Worm (Caenorhabditis elegans) whole organism, L4 larva: ENCODE measurements around the gene Y34F4.3.

Source experiments
- F10B5.3 ChIP-seq: sonication (generic microtip); optimal IDR thresholded peaks from 2 replicates; lab custom pipeline; 2016; ENCODE audit warnings: mild to moderate bottlenecking, missing genetic modification characterization, missing compliant biosample characterization
- T20F7.1 ChIP-seq: fragments of 200-800 bp; sonication (Bioruptor generic); optimal IDR thresholded peaks from 2 replicates; lab custom pipeline; 2018; ENCODE audit warnings: mild to moderate bottlenecking, missing genetic modification characterization, missing compliant biosample characterization
- T26A8.4 ChIP-seq: fragments of 200-800 bp; sonication (Bioruptor generic); IDR thresholded peaks from 2 replicates; pipeline ENCODE4 v1.3.6; 2022; ENCODE audit warnings: missing genetic modification characterization, missing compliant biosample characterization
- Y75B8A.6 ChIP-seq: fragments of 200-800 bp; sonication (Bioruptor generic); IDR thresholded peaks from 2 replicates; pipeline ENCODE4 v1.3.6; 2022; ENCODE audit warnings: missing genetic modification reagents, missing genetic modification characterization, missing compliant biosample characterization
- ZK337.2 ChIP-seq: fragments of 200-800 bp; sonication (Bioruptor generic); IDR thresholded peaks from 2 replicates; pipeline ENCODE4 v1.3.6; 2022; ENCODE audit warnings: missing genetic modification reagents, missing genetic modification characterization, missing compliant biosample characterization
- ama-1 ChIP-seq: fragments of 150-350 bp; optimal IDR thresholded peaks from 2 replicates; lab custom pipeline; 2014; ENCODE audit warnings: inconsistent platforms, mixed read lengths
- ceh-28 ChIP-seq: fragments of 150-350 bp; optimal IDR thresholded peaks from 2 replicates; lab custom pipeline; 2014; ENCODE audit warnings: missing biosample characterization, missing genetic modification reagents, missing genetic modification characterization
- ceh-32 ChIP-seq: sonication (generic microtip); optimal IDR thresholded peaks from 2 replicates; lab custom pipeline; 2016; ENCODE audit warnings: mild to moderate bottlenecking, missing genetic modification characterization, missing compliant biosample characterization; ENCODE audit not compliant: poor library complexity
- cey-2 ChIP-seq: sonication (generic microtip); optimal IDR thresholded peaks from 3 replicates; lab custom pipeline; 2017; ENCODE audit warnings: missing genetic modification characterization, mild to moderate bottlenecking, missing compliant biosample characterization, antibody characterized with exemption, borderline replicate concordance; ENCODE audit not compliant: insufficient read depth
- daf-12 ChIP-seq: fragments of 150-350 bp; optimal IDR thresholded peaks from 2 replicates; lab custom pipeline; 2014; ENCODE audit warnings: missing biosample characterization, missing genetic modification reagents, missing genetic modification characterization
- daf-16 ChIP-seq, 3 experiments: sonication (generic microtip); optimal IDR thresholded peaks; 2 replicates each; lab custom pipeline; 2016 to 2017; ENCODE audit warnings: missing genetic modification characterization in 3 of 3, missing genetic modification reagents in 3 of 3, mild to moderate bottlenecking in 2 of 3, missing compliant biosample characterization in 2 of 3, missing biosample characterization in 1 of 3, moderate library complexity in 1 of 3
- dmd-6 ChIP-seq: fragments of 200-800 bp; sonication (Bioruptor generic); IDR thresholded peaks from 2 replicates; pipeline ENCODE4 v1.3.6; 2022; ENCODE audit warnings: missing genetic modification reagents, missing genetic modification characterization, missing compliant biosample characterization
- dmd-8 ChIP-seq: fragments of 200-800 bp; sonication (Bioruptor generic); IDR thresholded peaks from 2 replicates; pipeline ENCODE4 v1.3.6; 2022; ENCODE audit warnings: missing genetic modification characterization, missing compliant biosample characterization
- dmd-9 ChIP-seq: fragments of 200-800 bp; sonication (Bioruptor generic); IDR thresholded peaks from 2 replicates; pipeline ENCODE4 v1.3.6; 2022; ENCODE audit warnings: missing genetic modification reagents, missing genetic modification characterization, missing compliant biosample characterization
- dpl-1 ChIP-seq: fragments of 150-350 bp; optimal IDR thresholded peaks from 2 replicates; lab custom pipeline; 2014; ENCODE audit warnings: missing biosample characterization, missing genetic modification reagents, missing genetic modification characterization
- duxl-1 ChIP-seq: sonication (generic microtip); optimal IDR thresholded peaks from 2 replicates; lab custom pipeline; 2016; ENCODE audit warnings: mild to moderate bottlenecking, missing genetic modification characterization, moderate library complexity, missing compliant biosample characterization; ENCODE audit not compliant: poor library complexity
- dve-1 ChIP-seq: sonication (generic microtip); optimal IDR thresholded peaks from 2 replicates; lab custom pipeline; 2017; ENCODE audit warnings: antibody characterized with exemption, mild to moderate bottlenecking, missing genetic modification characterization, missing compliant biosample characterization; ENCODE audit not compliant: insufficient read depth
- fos-1 ChIP-seq: fragments of 150-350 bp; optimal IDR thresholded peaks from 2 replicates; lab custom pipeline; 2014; ENCODE audit warnings: missing biosample characterization, missing genetic modification characterization
- hlh-30 ChIP-seq: sonication (generic microtip); optimal IDR thresholded peaks from 2 replicates; lab custom pipeline; 2017; ENCODE audit warnings: antibody characterized with exemption, mild to moderate bottlenecking, missing genetic modification characterization, missing compliant biosample characterization; ENCODE audit not compliant: insufficient read depth
- jun-1 ChIP-seq: fragments of 150-350 bp; optimal IDR thresholded peaks from 2 replicates; lab custom pipeline; 2014; ENCODE audit warnings: missing biosample characterization, missing genetic modification reagents, missing genetic modification characterization
- lsy-2 ChIP-seq, 2 experiments: fragments of 150-350 bp in 1 of 2; sonication (generic microtip) in 1 of 2; optimal IDR thresholded peaks; 2 replicates each; lab custom pipeline; 2014 to 2017; ENCODE audit warnings: missing biosample characterization in 2 of 2, missing genetic modification characterization in 2 of 2
- madf-9 ChIP-seq: fragments of 200-800 bp; sonication (Bioruptor generic); conservative IDR thresholded peaks from 2 replicates; pipeline ENCODE4 v1.3.6; 2022; ENCODE audit warnings: missing genetic modification reagents, missing genetic modification characterization, missing compliant biosample characterization
- nhr-42 ChIP-seq: fragments of 200-800 bp; sonication (Bioruptor generic); IDR thresholded peaks from 2 replicates; pipeline ENCODE4 v1.3.6; 2022; ENCODE audit warnings: missing genetic modification characterization, missing compliant biosample characterization
- nhr-6 ChIP-seq: fragments of 150-350 bp; optimal IDR thresholded peaks from 2 replicates; lab custom pipeline; 2014; ENCODE audit warnings: missing biosample characterization, missing genetic modification characterization
- pqm-1 ChIP-seq: sonication (generic microtip); optimal IDR thresholded peaks from 2 replicates; lab custom pipeline; 2017; ENCODE audit warnings: missing biosample characterization, missing genetic modification characterization
- sdz-12 ChIP-seq: fragments of 200-800 bp; sonication (Bioruptor generic); optimal IDR thresholded peaks from 2 replicates; lab custom pipeline; 2018; ENCODE audit warnings: mild to moderate bottlenecking, missing genetic modification characterization, missing compliant biosample characterization
- snpc-4 ChIP-seq: fragments of 150-350 bp; optimal IDR thresholded peaks from 2 replicates; lab custom pipeline; 2014; ENCODE audit warnings: missing biosample characterization, missing genetic modification characterization
- spr-3 ChIP-seq: fragments of 200-800 bp; sonication (Bioruptor generic); optimal IDR thresholded peaks from 2 replicates; lab custom pipeline; 2018; ENCODE audit warnings: mild to moderate bottlenecking, missing genetic modification characterization, missing compliant biosample characterization
- unc-62 ChIP-seq, 3 experiments: fragments of 150-350 bp in 1 of 3; sonication (generic microtip); optimal IDR thresholded peaks in 2 of 3; peaks in 1 of 3; 1 replicate in 1 of 3; 2 replicates in 2 of 3; lab custom pipeline; 2014 to 2017; ENCODE audit warnings: missing biosample characterization in 3 of 3, missing genetic modification characterization in 3 of 3, missing genetic modification reagents in 3 of 3, missing genotype in 1 of 3
- zag-1 ChIP-seq: fragments of 150-350 bp; optimal IDR thresholded peaks from 2 replicates; lab custom pipeline; 2014; ENCODE audit warnings: missing biosample characterization, missing genetic modification characterization
- zfp-2 ChIP-seq: sonication (generic microtip); optimal IDR thresholded peaks from 2 replicates; lab custom pipeline; 2016; ENCODE audit warnings: mild to moderate bottlenecking, missing genetic modification characterization, missing compliant biosample characterization
- zip-2 ChIP-seq: fragments of 150-350 bp; optimal IDR thresholded peaks from 2 replicates; lab custom pipeline; 2014; ENCODE audit warnings: missing biosample characterization, missing genetic modification characterization
- ztf-11 ChIP-seq: fragments of 150-350 bp; optimal IDR thresholded peaks from 2 replicates; lab custom pipeline; 2014; ENCODE audit warnings: missing biosample characterization, missing genetic modification characterization

The Y34F4.3 gene

ce11 chrIII:1002510-1002909 is 13.5 kb downstream of the Y34F4.3 start, which contains the start of gene clec-150 (continued):
- TF ChIP-seq dve-1, result peak; percentile 93

ce11 chrIII:1001297-1001696 is 14.7 kb downstream of the Y34F4.3 start, which contains the start of gene R06B10.7:
Gene R06B10.7 (minus strand): TSS chrIII:1001397.
- TF ChIP-seq dmd-6 (no peak), daf-16 (GFP tag; optimal IDR thresholded peaks at IDR 0.05; lab: Kevin White, UChicago) (no peak), daf-16 (tag; optimal IDR thresholded peaks at IDR 0.05; lab: Kevin White, UChicago) (no peak), jun-1 (tag; lab: Kevin White, UChicago) (no peak), T26A8.4 (GFP tag; lab: Robert Waterston, UW) (no peak), Y75B8A.6 (GFP tag; lab: Robert Waterston, UW) (no peak), cey-2 (tag; lab: Kevin White, UChicago) (no peak), duxl-1 (tag; lab: Kevin White, UChicago) (no peak), nhr-6 (tag; lab: Kevin White, UChicago) (no peak), lsy-2 (tag; optimal IDR thresholded peaks at IDR 0.05; lab: Kevin White, UChicago) (no peak), ceh-32 (tag; lab: Kevin White, UChicago) (no peak), T20F7.1 (GFP tag; lab: Kevin White, UChicago) (no peak), dmd-9 (no peak), madf-9 (GFP tag; lab: Robert Waterston, UW) (no peak), ZK337.2 (GFP tag; lab: Robert Waterston, UW) (no peak), sdz-12 (GFP tag; lab: Kevin White, UChicago) (no peak), spr-3 (GFP tag; lab: Kevin White, UChicago) (no peak), dmd-8 (GFP tag; lab: Robert Waterston, UW) (no peak), snpc-4 (no peak), dve-1 (no peak)

ce11 chrIII:998855-999254 is 17.1 kb downstream of the Y34F4.3 start:
- peak; percentile 66 for TF ChIP-seq ceh-28 (tag; lab: Kevin White, UChicago)
- no peak for TF ChIP-seq F10B5.3 (tag; lab: Kevin White, UChicago)
- no peak for TF ChIP-seq ztf-11

DNA sequence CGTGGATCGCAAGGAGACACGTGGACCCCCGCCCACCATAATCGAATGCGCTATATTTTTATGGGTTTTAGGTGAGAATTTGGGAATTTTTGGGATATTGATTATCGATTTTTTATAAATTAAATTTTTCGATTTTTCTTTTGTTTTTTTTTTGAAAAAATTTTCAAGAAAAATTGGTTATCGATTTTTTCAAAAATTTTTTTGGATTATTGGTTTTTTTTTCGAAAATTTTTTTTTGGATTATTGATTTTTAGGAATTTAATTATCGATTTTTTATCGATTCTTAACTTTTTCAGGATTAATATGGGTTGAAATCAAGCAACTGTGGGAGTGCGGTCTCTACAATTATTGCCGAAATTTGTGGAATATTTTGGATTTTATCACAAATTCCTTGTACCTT is 19.4 kb downstream of the Y34F4.3 start:
- no peak for TF ChIP-seq zip-2 (tag; lab: Kevin White, UChicago)
- peak; percentile 79 for TF ChIP-seq ceh-28 (tag; lab: Kevin White, UChicago)
- peak in 1 of 2 experiments; percentile 35 for TF ChIP-seq unc-62 (GFP tag; optimal IDR thresholded peaks at IDR 0.05 in 1 of 2; lab: Kevin White, UChicago)
- no peak for TF ChIP-seq unc-62 (tag; optimal IDR thresholded peaks at IDR 0.05; lab: Kevin White, UChicago)

DNA sequence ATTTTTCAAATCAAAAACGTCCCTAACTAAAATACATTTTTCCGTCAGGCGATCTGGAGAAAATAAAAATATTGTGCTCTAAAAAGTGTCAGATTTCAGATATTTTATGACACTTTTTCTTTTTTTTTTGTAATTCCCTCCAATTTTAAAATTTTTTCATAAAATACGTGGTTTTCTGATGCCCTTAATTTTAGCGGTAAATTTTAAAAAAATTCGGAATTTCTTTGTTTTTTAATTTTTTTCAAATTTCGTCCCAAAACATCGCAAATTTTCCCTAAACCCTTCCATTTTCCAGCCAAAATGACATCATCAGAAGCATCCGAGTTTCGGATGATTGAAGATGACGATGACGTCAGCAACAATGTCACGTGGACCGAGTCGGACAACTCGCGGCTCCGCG is 24.4 kb downstream of the Y34F4.3 start, which contains the start of gene trp-2:
TSS of gene trp-2 (plus strand) at position 301 of the 400 bp plus-strand sequence.
- no peak for TF ChIP-seq nhr-42
- TF ChIP-seq ama-1, result no peak
- TF ChIP-seq daf-12 (tag; lab: Kevin White, UChicago), result no peak
- no peak for TF ChIP-seq zag-1 (tag; lab: Kevin White, UChicago)
- TF ChIP-seq pqm-1 (tag; lab: Kevin White, UChicago), result no peak
- TF ChIP-seq dpl-1 (GFP tag; lab: Kevin White, UChicago), result no peak
- TF ChIP-seq zfp-2, result no peak
- TF ChIP-seq fos-1 (tag; lab: Kevin White, UChicago), result no peak
- no peak for TF ChIP-seq hlh-30 (tag; lab: Kevin White, UChicago)
